Worm (Caenorhabditis elegans): ENCODE results near the gene T26C12.2.

Gene T26C12.2

DNA sequence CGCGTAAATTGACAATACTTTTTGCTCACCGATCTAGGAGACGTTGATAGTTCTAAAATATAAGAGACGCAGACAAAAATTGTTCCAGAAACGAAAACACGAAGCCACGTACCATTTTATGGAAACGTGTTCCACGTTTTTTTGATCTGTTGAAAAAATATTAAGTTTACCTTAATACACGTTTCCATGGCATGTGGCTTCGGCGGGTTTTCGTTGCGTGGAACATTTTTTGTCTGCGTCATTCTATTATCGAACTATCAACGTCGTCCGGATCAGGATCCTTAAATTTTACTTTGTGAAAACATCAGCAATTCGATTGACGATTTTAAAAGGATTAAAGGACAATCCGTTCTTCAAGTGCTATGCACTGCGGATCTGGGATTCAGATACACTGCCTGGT is at the start of gene T26C12.2:
T26C12.2 (minus strand) TSS at position 101 of the 400 bp plus-strand sequence.
- TF ChIP-seq blmp-1 (tag; optimal IDR thresholded peaks at IDR 0.05) (no peak), snpc-4 (tag; optimal IDR thresholded peaks at IDR 0.05) (no peak), sptf-1 (tag; optimal IDR thresholded peaks at IDR 0.05) (no peak), ham-2 (GFP tag; optimal IDR thresholded peaks at IDR 0.05) (no peak), ztf-11 (tag; optimal IDR thresholded peaks at IDR 0.05) (no peak), ceh-43 (GFP tag; optimal IDR thresholded peaks at IDR 0.05) (no peak), tbx-8 (GFP tag; optimal IDR thresholded peaks at IDR 0.05) (no peak), ces-1 (GFP tag; optimal IDR thresholded peaks at IDR 0.05) (no peak), mls-2 (tag; optimal IDR thresholded peaks at IDR 0.05) (no peak)

- TF ChIP-seq lsy-2 (tag; optimal IDR thresholded peaks at IDR 0.05): peak; percentile 85
Observed at ce11 chrIV:3313311-3313710, 47.8 kb upstream of the T26C12.2 start.

ce11 chrIV:3311243-3311642 is 45.7 kb upstream of the T26C12.2 start, which contains the start of gene zip-11:
zip-11 (plus strand) TSS chrIV:3311276.
- TF ChIP-seq sem-2 (GFP tag; optimal IDR thresholded peaks at IDR 0.05) (no peak), ceh-39 (tag; optimal IDR thresholded peaks at IDR 0.05) (peak; percentile 23), cnd-1 (tag; optimal IDR thresholded peaks at IDR 0.05) (no peak), lsy-2 (tag; optimal IDR thresholded peaks at IDR 0.05) (peak; percentile 21), ces-1 (GFP tag; optimal IDR thresholded peaks at IDR 0.05) (no peak), nhr-76 (tag; optimal IDR thresholded peaks at IDR 0.05) (no peak), lin-32 (GFP tag; optimal IDR thresholded peaks at IDR 0.05) (no peak), hlh-1 (tag; optimal IDR thresholded peaks at IDR 0.05) (no peak), nhr-28 (tag; optimal IDR thresholded peaks at IDR 0.05) (no peak), tbx-8 (GFP tag; optimal IDR thresholded peaks at IDR 0.05) (no peak), ham-2 (GFP tag; optimal IDR thresholded peaks at IDR 0.05) (no peak), mls-2 (tag; optimal IDR thresholded peaks at IDR 0.05) (no peak), ceh-43 (GFP tag; optimal IDR thresholded peaks at IDR 0.05) (no peak), unc-39 (tag; optimal IDR thresholded peaks at IDR 0.05) (no peak), nhr-237 (tag; optimal IDR thresholded peaks at IDR 0.05) (peak; percentile 24), elt-1 (tag; optimal IDR thresholded peaks at IDR 0.05; ENCODE audit: borderline replicate concordance, insufficient read depth) (no peak), flh-1 (GFP tag; optimal IDR thresholded peaks at IDR 0.05) (no peak), nhr-12 (tag; optimal IDR thresholded peaks at IDR 0.05) (no peak), ztf-11 (tag; optimal IDR thresholded peaks at IDR 0.05) (no peak), mab-5 (tag; optimal IDR thresholded peaks at IDR 0.05) (no peak), lin-13 (tag; optimal IDR thresholded peaks at IDR 0.05) (no peak), sptf-1 (tag; optimal IDR thresholded peaks at IDR 0.05) (no peak), unc-62 (GFP tag; optimal IDR thresholded peaks at IDR 0.05) (peak; percentile 34), M03D4.4 (tag; optimal IDR thresholded peaks at IDR 0.05) (no peak), mep-1 (tag; optimal IDR thresholded peaks at IDR 0.05) (peak; percentile 24), pha-4 (tag; optimal IDR thresholded peaks at IDR 0.05) (peak; percentile 60), ceh-83 (GFP tag; optimal IDR thresholded peaks at IDR 0.05) (no peak), drap-1 (GFP tag; optimal IDR thresholded peaks at IDR 0.05) (no peak), unc-120 (tag; optimal IDR thresholded peaks at IDR 0.05; ENCODE audit: poor library complexity, severe bottlenecking) (peak; percentile 62), nhr-2 (tag; optimal IDR thresholded peaks at IDR 0.05) (no peak)

ce11 chrIV:3310662-3311219 is 45.2 kb upstream of the T26C12.2 start:
- TF ChIP-seq flh-1 (GFP tag; optimal IDR thresholded peaks at IDR 0.05) (no peak), lin-32 (GFP tag; optimal IDR thresholded peaks at IDR 0.05) (no peak), ceh-43 (GFP tag; optimal IDR thresholded peaks at IDR 0.05) (no peak), zip-8 (tag; optimal IDR thresholded peaks at IDR 0.05) (no peak), hlh-1 (tag; optimal IDR thresholded peaks at IDR 0.05) (no peak), blmp-1 (tag; optimal IDR thresholded peaks at IDR 0.05) (no peak), unc-39 (tag; optimal IDR thresholded peaks at IDR 0.05) (no peak)

- TF ChIP-seq nhr-76 (tag; optimal IDR thresholded peaks at IDR 0.05) (no peak), unc-62 (GFP tag; optimal IDR thresholded peaks at IDR 0.05) (no peak), nhr-237 (tag; optimal IDR thresholded peaks at IDR 0.05) (no peak), unc-39 (tag; optimal IDR thresholded peaks at IDR 0.05) (no peak), unc-120 (tag; optimal IDR thresholded peaks at IDR 0.05; ENCODE audit: poor library complexity, severe bottlenecking) (no peak), lin-32 (GFP tag; optimal IDR thresholded peaks at IDR 0.05) (no peak), hlh-1 (tag; optimal IDR thresholded peaks at IDR 0.05) (no peak), ceh-39 (tag; optimal IDR thresholded peaks at IDR 0.05) (no peak)
Observed at ce11 chrIV:3308885-3309284, 43.3 kb upstream of the T26C12.2 start.

All from whole organism, mixed stage, embryonic.